Fruit fly (Drosophila melanogaster) whole organism, larva: ENCODE measurements around the gene CG10366.
A peak's percentile ranks its signal among the peaks of the same experiment; 100 is the strongest.

ENCODE experiments used
- noc ChIP-seq: fragments of 200-800 bp; sonication (Bioruptor generic); optimal IDR thresholded peaks from 3 replicates; lab custom pipeline; 2019; ENCODE audit warnings: missing biosample characterization, mild to moderate bottlenecking, missing genetic modification characterization, moderate library complexity

The CG10366 gene

dm6 chr2L:19583926-19584392, at the start of gene CG10366, which contains the start of gene PCNA2:
Gene CG10366 (plus strand): TSS chr2L:19584235.
Gene PCNA2 (minus strand): TSS chr2L:19583990.
- peak; percentile 76 for TF ChIP-seq noc

dm6 chr2L:19535234-19535633, 48.8 kb upstream of the CG10366 start, which contains the start of gene CG31697:
Gene CG31697 (plus strand): TSS chr2L:19535448.
- TF ChIP-seq noc = no peak

dm6 chr2L:19537779-19538456, 46.1 kb upstream of the CG10366 start, which contains the start of gene CG13082:
Gene CG13082 (plus strand): TSS chr2L:19538425.
- peak; percentile 68 for TF ChIP-seq noc

dm6 chr2L:19540307-19540706, 43.7 kb upstream of the CG10366 start, which contains the start of gene CG13081:
Gene CG13081 (plus strand): TSS chr2L:19540607.
- no peak for TF ChIP-seq noc

dm6 chr2L:19542268-19542773, 41.7 kb upstream of the CG10366 start:
- TF ChIP-seq noc = no peak

- peak; percentile 68 for TF ChIP-seq noc
Measured at dm6 chr2L:19543010-19543564, 40.9 kb upstream of the CG10366 start.

dm6 chr2L:19546869-19547710, 36.9 kb upstream of the CG10366 start, which contains the start of gene CG10337:
Gene CG10337 (minus strand): TSS chr2L:19546959.
- peak; percentile 86 for TF ChIP-seq noc

dm6 chr2L:19548158-19548557, 35.9 kb upstream of the CG10366 start, which contains the start of gene Tep4:
Gene Tep4 (plus strand): TSS chr2L:19548507.
- no peak for TF ChIP-seq noc

dm6 chr2L:19549412-19549811, 34.6 kb upstream of the CG10366 start:
- TF ChIP-seq noc = no peak

- peak; percentile 80 for TF ChIP-seq noc
Measured at dm6 chr2L:19563029-19563980, 20.7 kb upstream of the CG10366 start, which contains the start of gene CG13078. Gene CG13078 (plus strand): TSS chr2L:19563930.

dm6 chr2L:19565233-19565898, 18.7 kb upstream of the CG10366 start, which contains the start of gene CG13077:
Gene CG13077 (plus strand): TSS chr2L:19565863.
- TF ChIP-seq noc = no peak

dm6 chr2L:19567305-19567898, 16.6 kb upstream of the CG10366 start:
- no peak for TF ChIP-seq noc

dm6 chr2L:19570806-19571254, 13.2 kb upstream of the CG10366 start:
- TF ChIP-seq noc = no peak
